Worm (Caenorhabditis elegans) whole organism, young adult: ENCODE data around the gene T07D1.3.

ENCODE experiments used
- B0035.1 ChIP-seq: sonication (generic microtip); optimal IDR thresholded peaks from 2 replicates; lab custom pipeline; 2016; ENCODE audit warnings: missing genetic modification characterization, mild to moderate bottlenecking, missing compliant biosample characterization, missing genotype, missing genetic modification reagents
- F39B2.1 ChIP-seq: fragments of 200-800 bp; sonication (Bioruptor generic); IDR thresholded peaks from 2 replicates; pipeline ENCODE4 v1.3.6; 2022; ENCODE audit warnings: missing genetic modification reagents, missing genetic modification characterization, missing compliant biosample characterization
- F52B5.7 ChIP-seq: sonication (generic microtip); optimal IDR thresholded peaks from 2 replicates; lab custom pipeline; 2016; ENCODE audit warnings: mild to moderate bottlenecking, missing genetic modification characterization, missing compliant biosample characterization
- K11D2.4 ChIP-seq: fragments of 200-800 bp; sonication (Bioruptor generic); IDR thresholded peaks from 2 replicates; pipeline ENCODE4 v1.3.6; 2022; ENCODE audit warnings: missing genetic modification reagents, missing genetic modification characterization, missing compliant biosample characterization
- Y56A3A.18 ChIP-seq: fragments of 200-800 bp; sonication (Bioruptor generic); IDR thresholded peaks from 2 replicates; pipeline ENCODE4 v1.3.6; 2022; ENCODE audit warnings: missing genetic modification reagents, missing genetic modification characterization, missing compliant biosample characterization
- Y79H2A.3 ChIP-seq: fragments of 200-800 bp; sonication (Bioruptor generic); conservative IDR thresholded peaks from 2 replicates; pipeline ENCODE4 v1.3.6; 2022; ENCODE audit warnings: missing genetic modification reagents, missing genetic modification characterization, missing compliant biosample characterization
- atf-7 ChIP-seq: sonication (generic microtip); optimal IDR thresholded peaks from 2 replicates; lab custom pipeline; 2017; ENCODE audit warnings: mild to moderate bottlenecking, missing genetic modification characterization, missing compliant biosample characterization
- ceh-100 ChIP-seq: fragments of 200-800 bp; sonication (Bioruptor generic); IDR thresholded peaks from 2 replicates; pipeline ENCODE4 v1.3.6; 2022; ENCODE audit warnings: missing genetic modification reagents, missing genetic modification characterization, missing compliant biosample characterization
- ceh-40 ChIP-seq: fragments of 200-800 bp; sonication (Bioruptor generic); IDR thresholded peaks from 2 replicates; pipeline ENCODE4 v1.3.6; 2022; ENCODE audit warnings: missing genetic modification characterization, missing compliant biosample characterization
- ceh-91 ChIP-seq: fragments of 200-800 bp; sonication (Bioruptor generic); IDR thresholded peaks from 2 replicates; pipeline ENCODE4 v1.3.6; 2022; ENCODE audit warnings: missing genetic modification reagents, missing genetic modification characterization, missing compliant biosample characterization
- die-1 ChIP-seq: sonication (generic microtip); optimal IDR thresholded peaks from 2 replicates; lab custom pipeline; 2016; ENCODE audit warnings: missing genotype, mild to moderate bottlenecking, missing genetic modification characterization, missing compliant biosample characterization
- dox-1 ChIP-seq: fragments of 200-800 bp; sonication (Bioruptor generic); IDR thresholded peaks from 2 replicates; pipeline ENCODE4 v1.3.6; 2022; ENCODE audit warnings: missing genetic modification reagents, missing genetic modification characterization, missing compliant biosample characterization
- fkh-3 ChIP-seq: sonication (generic microtip); optimal IDR thresholded peaks from 2 replicates; lab custom pipeline; 2016; ENCODE audit warnings: mild to moderate bottlenecking, missing genetic modification characterization, missing compliant biosample characterization
- hsf-1 ChIP-seq: fragments of 200-800 bp; sonication (Bioruptor generic); IDR thresholded peaks from 2 replicates; pipeline ENCODE4 v1.3.6; 2022; ENCODE audit warnings: missing genetic modification reagents, missing genetic modification characterization, missing compliant biosample characterization
- let-526 ChIP-seq: fragments of 200-800 bp; sonication (Bioruptor generic); IDR thresholded peaks from 2 replicates; pipeline ENCODE4 v1.3.6; 2022; ENCODE audit warnings: missing genetic modification reagents, missing genetic modification characterization, missing compliant biosample characterization
- lin-40 ChIP-seq: sonication (generic microtip); optimal IDR thresholded peaks from 2 replicates; lab custom pipeline; 2016; ENCODE audit warnings: missing genetic modification characterization, mild to moderate bottlenecking, missing compliant biosample characterization, missing genotype, missing genetic modification reagents
- lin-54 ChIP-seq: fragments of 200-800 bp; sonication (Bioruptor generic); optimal IDR thresholded peaks from 2 replicates; lab custom pipeline; 2018; ENCODE audit warnings: mild to moderate bottlenecking, missing genetic modification characterization, missing compliant biosample characterization
- lir-1 ChIP-seq: fragments of 200-800 bp; sonication (Bioruptor generic); conservative IDR thresholded peaks from 2 replicates; pipeline ENCODE4 v1.3.6; 2022; ENCODE audit warnings: missing genetic modification reagents, missing genetic modification characterization, missing compliant biosample characterization
- lsl-1 ChIP-seq: fragments of 200-800 bp; sonication (Bioruptor generic); optimal IDR thresholded peaks from 2 replicates; lab custom pipeline; 2018; ENCODE audit warnings: mild to moderate bottlenecking, missing genetic modification characterization, moderate library complexity, missing compliant biosample characterization
- madf-6 ChIP-seq: fragments of 200-800 bp; sonication (Bioruptor generic); IDR thresholded peaks from 2 replicates; pipeline ENCODE4 v1.3.6; 2022; ENCODE audit warnings: missing genetic modification reagents, missing genetic modification characterization, missing compliant biosample characterization
- mcd-1 ChIP-seq: fragments of 200-800 bp; sonication (Bioruptor generic); IDR thresholded peaks from 2 replicates; pipeline ENCODE4 v1.3.6; 2022; ENCODE audit warnings: missing genetic modification reagents, missing genetic modification characterization, missing compliant biosample characterization
- nfya-2 ChIP-seq: fragments of 200-800 bp; sonication (Bioruptor generic); IDR thresholded peaks from 2 replicates; pipeline ENCODE4 v1.3.6; 2022; ENCODE audit warnings: missing genetic modification reagents, missing genetic modification characterization, missing compliant biosample characterization
- nfyb-1 ChIP-seq: fragments of 200-800 bp; sonication (Bioruptor generic); IDR thresholded peaks from 2 replicates; pipeline ENCODE4 v1.3.6; 2022; ENCODE audit warnings: missing genetic modification reagents, missing genetic modification characterization, missing compliant biosample characterization
- nhr-27 ChIP-seq: fragments of 200-800 bp; sonication (Bioruptor generic); optimal IDR thresholded peaks from 2 replicates; lab custom pipeline; 2018; ENCODE audit warnings: mild to moderate bottlenecking, missing genetic modification characterization, moderate library complexity, missing compliant biosample characterization
- sea-2 ChIP-seq: fragments of 200-800 bp; sonication (Bioruptor generic); IDR thresholded peaks from 2 replicates; pipeline ENCODE4 v1.3.6; 2022; ENCODE audit warnings: missing genetic modification characterization, missing compliant biosample characterization
- snpc-1.3 ChIP-seq: sonication (generic microtip); optimal IDR thresholded peaks from 2 replicates; lab custom pipeline; 2017; ENCODE audit warnings: missing genetic modification characterization, mild to moderate bottlenecking, missing compliant biosample characterization, antibody characterized with exemption, moderate library complexity, missing genotype, missing genetic modification reagents; ENCODE audit not compliant: insufficient read depth
- snpc-4 ChIP-seq, 5 experiments: fragments of 150-350 bp in 1 of 5; sonication (generic microtip) in 4 of 5; optimal IDR thresholded peaks; 2 replicates each; lab custom pipeline; 2014 to 2018; ENCODE audit warnings: missing genetic modification characterization in 5 of 5, missing biosample characterization in 3 of 5, antibody characterized with exemption in 2 of 5, mild to moderate bottlenecking in 2 of 5, missing compliant biosample characterization in 2 of 5, missing genotype in 2 of 5, moderate library complexity in 2 of 5, missing genetic modification reagents in 1 of 5
- somi-1 ChIP-seq: fragments of 200-800 bp; sonication (Bioruptor generic); optimal IDR thresholded peaks from 2 replicates; lab custom pipeline; 2018; ENCODE audit warnings: mild to moderate bottlenecking, missing genetic modification characterization, missing compliant biosample characterization
- tbx-9 ChIP-seq: sonication (generic microtip); optimal IDR thresholded peaks from 2 replicates; lab custom pipeline; 2016; ENCODE audit warnings: borderline replicate concordance, missing genetic modification characterization, inconsistent platforms, missing compliant biosample characterization
- unc-130 ChIP-seq: sonication (generic microtip); optimal IDR thresholded peaks from 2 replicates; lab custom pipeline; 2016; ENCODE audit warnings: missing genetic modification reagents, missing genetic modification characterization, missing compliant biosample characterization
- xnd-1 ChIP-seq: sonication (generic microtip); optimal IDR thresholded peaks from 2 replicates; lab custom pipeline; 2016; ENCODE audit warnings: missing genotype, missing genetic modification reagents, missing genetic modification characterization, missing compliant biosample characterization
- zim-3 ChIP-seq: sonication (generic microtip); optimal IDR thresholded peaks from 2 replicates; lab custom pipeline; 2017; ENCODE audit warnings: mild to moderate bottlenecking, missing genetic modification characterization, moderate library complexity, missing compliant biosample characterization
- ztf-18 ChIP-seq: sonication (generic microtip); optimal IDR thresholded peaks from 2 replicates; lab custom pipeline; 2016; ENCODE audit warnings: missing genotype, mild to moderate bottlenecking, missing genetic modification characterization, missing compliant biosample characterization
- ztf-25 ChIP-seq: fragments of 200-800 bp; sonication (Bioruptor generic); IDR thresholded peaks from 2 replicates; pipeline ENCODE4 v1.3.6; 2022; ENCODE audit warnings: missing genetic modification reagents, missing genetic modification characterization, missing compliant biosample characterization
- ztf-28 ChIP-seq: fragments of 200-800 bp; sonication (Bioruptor generic); IDR thresholded peaks from 2 replicates; pipeline ENCODE4 v1.3.6; 2022; ENCODE audit warnings: missing genetic modification reagents, missing genetic modification characterization, missing compliant biosample characterization
- ztf-6 ChIP-seq: fragments of 200-800 bp; sonication (Bioruptor generic); IDR thresholded peaks from 2 replicates; pipeline ENCODE4 v1.3.6; 2022; ENCODE audit warnings: missing genetic modification reagents, missing genetic modification characterization, missing compliant biosample characterization

T07D1.3 gene

DNA sequence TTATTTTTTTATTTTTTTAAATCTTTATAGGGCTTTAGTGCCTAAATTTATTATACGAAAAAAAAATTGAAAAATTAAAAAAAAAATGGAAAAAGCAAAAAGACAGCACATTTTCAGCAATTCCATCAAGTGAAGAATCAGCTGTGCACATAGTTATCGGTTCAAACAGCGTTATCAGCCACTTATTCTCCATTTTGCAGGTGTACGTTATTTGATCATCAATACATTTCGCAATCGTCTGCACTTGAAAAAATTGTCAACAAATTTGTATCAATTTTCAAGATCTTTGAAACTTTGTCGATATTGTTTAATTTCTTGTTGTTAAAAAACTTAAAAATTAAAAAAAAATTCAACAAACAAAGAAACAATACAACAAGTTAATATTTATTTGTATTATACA is 3.5 kb downstream of the T07D1.3 start (continued):
- TF ChIP-seq ztf-18 (no peak), lin-54 (GFP tag; lab: Kevin White, UChicago) (no peak)
- TF ChIP-seq, all 124 proteins: peak for 3

DNA sequence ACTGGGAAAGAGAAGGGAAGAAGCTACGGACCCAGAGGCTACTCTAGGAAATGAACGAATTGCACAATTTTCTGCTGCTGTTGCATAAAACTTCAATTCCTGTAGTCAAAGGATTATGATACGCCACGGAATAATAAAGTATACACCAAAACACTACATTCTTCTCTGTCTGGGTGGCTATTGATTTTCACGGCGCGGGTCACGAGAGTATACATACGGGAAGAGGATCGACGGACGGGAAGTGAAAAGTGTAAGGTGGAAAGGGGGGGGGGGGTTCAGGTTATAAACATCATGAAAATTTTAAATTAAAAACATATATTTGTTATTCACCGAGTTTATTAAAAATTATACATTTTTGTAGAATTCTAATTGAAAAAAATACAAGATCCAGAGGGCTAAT is 3.9 kb downstream of the T07D1.3 start:
- TF ChIP-seq ceh-91 (no peak), unc-130 (no peak), nfya-2 (GFP tag; lab: Robert Waterston, UW) (no peak), mcd-1 (GFP tag; lab: Robert Waterston, UW) (no peak), K11D2.4 (no peak), snpc-4 (GFP tag; optimal IDR thresholded peaks at IDR 0.05; lab: Kevin White, UChicago) (no peak), snpc-4 (tag; optimal IDR thresholded peaks at IDR 0.05; lab: Kevin White, UChicago) (no peak), ztf-28 (no peak), let-526 (GFP tag; lab: Robert Waterston, UW) (no peak), atf-7 (tag; lab: Kevin White, UChicago) (no peak), fkh-3 (tag; lab: Kevin White, UChicago) (no peak), F52B5.7 (tag; lab: Kevin White, UChicago) (no peak), nhr-27 (tag; lab: Kevin White, UChicago) (no peak), lin-40 (tag; lab: Kevin White, UChicago) (no peak), nfyb-1 (GFP tag; lab: Robert Waterston, UW) (no peak), ztf-6 (GFP tag; lab: Robert Waterston, UW) (no peak), ztf-25 (GFP tag; lab: Robert Waterston, UW) (no peak), lsl-1 (GFP tag; lab: Kevin White, UChicago) (no peak), zim-3 (tag; lab: Kevin White, UChicago) (no peak), tbx-9 (no peak)
- TF ChIP-seq, all 124 proteins: peak for 0

DNA sequence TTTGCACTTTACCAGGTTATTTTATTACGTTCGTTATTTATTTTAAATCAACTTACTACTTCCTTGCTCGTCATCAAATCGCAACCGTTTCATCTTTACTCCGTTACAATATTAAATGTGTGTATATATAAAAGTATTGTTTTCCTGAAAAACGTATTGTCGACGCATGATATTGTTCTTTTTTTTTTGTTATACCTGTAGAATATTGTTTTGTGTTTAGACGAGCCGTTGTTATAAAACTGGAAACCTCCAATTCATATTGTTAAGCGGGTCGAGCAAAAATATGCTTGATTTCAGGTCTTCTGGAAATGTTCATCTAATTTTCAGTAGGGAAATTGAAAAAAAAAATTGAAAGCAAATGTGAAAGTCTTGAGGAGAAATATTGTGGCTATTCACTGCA is 4.3 kb downstream of the T07D1.3 start, which contains the start of gene gid-2:
TSS of gene gid-2 (minus strand) at position 101 of the 400 bp plus-strand sequence.
- TF ChIP-seq B0035.1 (tag; lab: Kevin White, UChicago) (no peak), ceh-100 (GFP tag; lab: Robert Waterston, UW) (no peak), dox-1 (no peak), Y79H2A.3 (GFP tag; lab: Robert Waterston, UW) (no peak), fkh-3 (tag; lab: Kevin White, UChicago) (no peak), F39B2.1 (GFP tag; lab: Robert Waterston, UW) (no peak), hsf-1 (GFP tag; lab: Robert Waterston, UW) (no peak), ztf-25 (GFP tag; lab: Robert Waterston, UW) (no peak), sea-2 (GFP tag; lab: Robert Waterston, UW) (no peak), die-1 (tag; lab: Kevin White, UChicago) (no peak), snpc-1.3 (tag; lab: Kevin White, UChicago) (no peak), xnd-1 (tag; lab: Kevin White, UChicago) (no peak), madf-6 (GFP tag; lab: Robert Waterston, UW) (no peak), somi-1 (no peak), Y56A3A.18 (GFP tag; lab: Robert Waterston, UW) (no peak), lir-1 (GFP tag; lab: Robert Waterston, UW) (no peak), ceh-40 (GFP tag; lab: Robert Waterston, UW) (no peak)
